Fruit fly (Drosophila melanogaster) whole organism, embryonic: ENCODE results near the gene CG32432.

Experiments
- Aef1 ChIP-seq: fragments of 200-800 bp; sonication (Bioruptor generic); IDR thresholded peaks from 3 replicates; pipeline ENCODE4 v1.3.6; 2022; ENCODE audit warnings: missing biosample characterization, missing genetic modification characterization
- Asciz ChIP-seq: fragments of 200-800 bp; sonication (Bioruptor generic); optimal IDR thresholded peaks from 2 replicates; lab custom pipeline; 2017; ENCODE audit warnings: missing biosample characterization, mild to moderate bottlenecking, missing genetic modification characterization, missing genetic modification reagents
- Atf6 ChIP-seq: fragments of 200-800 bp; sonication (Bioruptor generic); IDR thresholded peaks from 2 replicates; pipeline ENCODE4 v1.3.6; 2022; ENCODE audit warnings: missing biosample characterization, missing genetic modification characterization
- B-H2 ChIP-seq: fragments of 200-800 bp; sonication (Bioruptor generic); optimal IDR thresholded peaks from 2 replicates; lab custom pipeline; 2018; ENCODE audit warnings: missing biosample characterization, mild to moderate bottlenecking, missing genetic modification characterization
- CG10462 ChIP-seq: fragments of 200-800 bp; sonication (Bioruptor generic); optimal IDR thresholded peaks from 2 replicates; lab custom pipeline; 2016; ENCODE audit warnings: missing biosample characterization, missing genetic modification characterization
- CG11504 ChIP-seq: fragments of 200-800 bp; sonication (Bioruptor generic); optimal IDR thresholded peaks from 3 replicates; lab custom pipeline; 2019; ENCODE audit warnings: missing biosample characterization, mild to moderate bottlenecking, missing genetic modification characterization, moderate library complexity
- CG12071 ChIP-seq: fragments of 200-800 bp; sonication (Bioruptor generic); optimal IDR thresholded peaks from 3 replicates; lab custom pipeline; 2018; ENCODE audit warnings: missing biosample characterization, mild to moderate bottlenecking, missing genetic modification characterization
- CG12299 ChIP-seq: fragments of 200-800 bp; sonication (Bioruptor generic); optimal IDR thresholded peaks from 2 replicates; lab custom pipeline; 2018; ENCODE audit warnings: missing biosample characterization, mild to moderate bottlenecking, missing genetic modification characterization
- CG12659 ChIP-seq: fragments of 200-800 bp; sonication (Bioruptor generic); optimal IDR thresholded peaks from 3 replicates; lab custom pipeline; 2017; ENCODE audit warnings: mild to moderate bottlenecking, missing biosample characterization, missing genetic modification reagents, missing genetic modification characterization
- CG15011 ChIP-seq: fragments of 200-800 bp; sonication (Bioruptor generic); optimal IDR thresholded peaks from 3 replicates; lab custom pipeline; 2018; ENCODE audit warnings: missing biosample characterization, mild to moderate bottlenecking, missing genetic modification characterization
- CG15514 ChIP-seq: fragments of 200-800 bp; sonication (Bioruptor generic); optimal IDR thresholded peaks from 3 replicates; lab custom pipeline; 2017; ENCODE audit warnings: missing biosample characterization, missing genetic modification characterization, mild to moderate bottlenecking, moderate library complexity, missing genetic modification reagents
- CG17612 ChIP-seq: fragments of 200-800 bp; sonication (Bioruptor generic); IDR thresholded peaks from 2 replicates; pipeline ENCODE4 v1.3.6; 2022; ENCODE audit warnings: missing biosample characterization, missing genetic modification characterization
- CG18599 ChIP-seq: fragments of 200-800 bp; sonication (Bioruptor generic); optimal IDR thresholded peaks from 3 replicates; lab custom pipeline; 2017; ENCODE audit warnings: missing biosample characterization, missing genetic modification characterization, mild to moderate bottlenecking, moderate library complexity, missing genetic modification reagents
- CG2678 ChIP-seq: fragments of 200-800 bp; sonication (Bioruptor generic); optimal IDR thresholded peaks from 3 replicates; lab custom pipeline; 2019; ENCODE audit warnings: missing biosample characterization, mild to moderate bottlenecking, missing genetic modification characterization, moderate library complexity
- CG2712 ChIP-seq: fragments of 200-800 bp; optimal IDR thresholded peaks from 3 replicates; lab custom pipeline; 2019; ENCODE audit warnings: missing biosample characterization, mild to moderate bottlenecking, missing genetic modification characterization, moderate library complexity
- CG33557 ChIP-seq: fragments of 200-800 bp; sonication (Bioruptor generic); optimal IDR thresholded peaks from 2 replicates; lab custom pipeline; 2019; ENCODE audit warnings: missing biosample characterization, mild to moderate bottlenecking, missing genetic modification characterization, moderate library complexity
- CG4707 ChIP-seq: fragments of 200-800 bp; sonication (Bioruptor generic); optimal IDR thresholded peaks from 2 replicates; lab custom pipeline; 2018; ENCODE audit warnings: missing biosample characterization, mild to moderate bottlenecking, missing genetic modification characterization, moderate library complexity
- CG7357 ChIP-seq: fragments of 200-800 bp; sonication (Bioruptor generic); IDR thresholded peaks from 3 replicates; pipeline ENCODE4 v1.3.6; 2022; ENCODE audit warnings: missing biosample characterization, missing genetic modification characterization
- CG7745 ChIP-seq: fragments of 200-800 bp; sonication (Bioruptor generic); optimal IDR thresholded peaks from 2 replicates; lab custom pipeline; 2018; ENCODE audit warnings: missing biosample characterization, mild to moderate bottlenecking, missing genetic modification characterization, moderate library complexity
- CG9609 ChIP-seq: fragments of 200-800 bp; sonication (Bioruptor generic); optimal IDR thresholded peaks from 3 replicates; lab custom pipeline; 2016; ENCODE audit warnings: missing biosample characterization, missing genetic modification characterization
- CG9932 ChIP-seq: fragments of 200-800 bp; sonication (Bioruptor generic); IDR thresholded peaks from 2 replicates; pipeline ENCODE4 v1.3.6; 2022; ENCODE audit warnings: missing biosample characterization, missing genetic modification characterization
- Chrac-16 ChIP-seq: fragments of 200-800 bp; sonication (Bioruptor generic); optimal IDR thresholded peaks from 3 replicates; lab custom pipeline; 2016; ENCODE audit warnings: missing biosample characterization, missing genetic modification characterization
- CkIIα-i1 ChIP-seq: fragments of 200-800 bp; sonication (Bioruptor generic); IDR thresholded peaks from 2 replicates; pipeline ENCODE4 v1.3.6; 2022; ENCODE audit warnings: missing biosample characterization, missing genetic modification characterization
- CrebB ChIP-seq: fragments of 200-800 bp; sonication (Bioruptor generic); optimal IDR thresholded peaks from 3 replicates; lab custom pipeline; 2018; ENCODE audit warnings: missing biosample characterization, mild to moderate bottlenecking, missing genetic modification characterization
- Drgx ChIP-seq: fragments of 200-800 bp; sonication (Bioruptor generic); IDR thresholded peaks from 2 replicates; pipeline ENCODE4 v1.3.6; 2022; ENCODE audit warnings: missing biosample characterization, missing genetic modification characterization
- Kr ChIP-seq: fragments of 200-800 bp; sonication (Bioruptor generic); optimal IDR thresholded peaks from 2 replicates; lab custom pipeline; 2017; ENCODE audit warnings: missing biosample characterization, mild to moderate bottlenecking, missing genetic modification characterization
- NFAT ChIP-seq: fragments of 200-800 bp; sonication (Bioruptor generic); IDR thresholded peaks from 2 replicates; pipeline ENCODE4 v1.3.6; 2022; ENCODE audit warnings: missing biosample characterization, missing genetic modification characterization
- Opbp ChIP-seq: fragments of 200-800 bp; sonication (Bioruptor generic); IDR thresholded peaks from 3 replicates; pipeline ENCODE4 v1.3.6; 2022; ENCODE audit warnings: missing biosample characterization, missing genetic modification characterization; ENCODE audit not compliant: partially characterized antibody
- Optix ChIP-seq: fragments of 200-800 bp; sonication (Bioruptor generic); IDR thresholded peaks from 3 replicates; pipeline ENCODE4 v1.3.6; 2022; ENCODE audit warnings: missing biosample characterization, missing genetic modification characterization
- Sox102F ChIP-seq: fragments of 200-800 bp; sonication (Bioruptor generic); optimal IDR thresholded peaks from 2 replicates; lab custom pipeline; 2018; ENCODE audit warnings: missing biosample characterization, mild to moderate bottlenecking, missing genetic modification characterization, moderate library complexity
- Tbp ChIP-seq: fragments of >200 bp; optimal IDR thresholded peaks from 2 replicates; lab custom pipeline; 2018; ENCODE audit warnings: missing biosample characterization, missing genetic modification characterization
- cato ChIP-seq: fragments of 200-800 bp; sonication (Bioruptor generic); optimal IDR thresholded peaks from 2 replicates; lab custom pipeline; 2016; ENCODE audit warnings: missing biosample characterization, missing genetic modification characterization, borderline replicate concordance
- chinmo ChIP-seq: fragments of 200-800 bp; sonication (Bioruptor generic); IDR thresholded peaks from 4 replicates; pipeline ENCODE4 v1.3.6; 2022; ENCODE audit warnings: missing biosample characterization, missing genetic modification characterization; ENCODE audit not compliant: partially characterized antibody
- crc ChIP-seq: fragments of 200-800 bp; sonication (Bioruptor generic); optimal IDR thresholded peaks from 2 replicates; lab custom pipeline; 2016; ENCODE audit warnings: missing biosample characterization, missing genetic modification characterization
- cwo ChIP-seq: fragments of 200-800 bp; sonication (Bioruptor generic); optimal IDR thresholded peaks from 3 replicates; lab custom pipeline; 2017; ENCODE audit warnings: missing biosample characterization, missing genetic modification characterization, mild to moderate bottlenecking, moderate library complexity, missing genetic modification reagents
- dan ChIP-seq: fragments of 200-800 bp; sonication (Bioruptor generic); IDR thresholded peaks from 2 replicates; pipeline ENCODE4 v1.3.6; 2022; ENCODE audit warnings: missing biosample characterization, missing genetic modification characterization
- dmrt99B ChIP-seq: fragments of 200-800 bp; sonication (Bioruptor generic); optimal IDR thresholded peaks from 2 replicates; lab custom pipeline; 2018; ENCODE audit warnings: missing biosample characterization, mild to moderate bottlenecking, missing genetic modification characterization, moderate library complexity
- fu2 ChIP-seq: fragments of 200-800 bp; sonication (Bioruptor generic); optimal IDR thresholded peaks from 2 replicates; lab custom pipeline; 2016; ENCODE audit warnings: missing biosample characterization, missing genetic modification characterization
- gce ChIP-seq: fragments of 200-800 bp; sonication (Bioruptor generic); IDR thresholded peaks from 3 replicates; pipeline ENCODE4 v1.3.6; 2022; ENCODE audit warnings: missing biosample characterization, missing genetic modification characterization
- her ChIP-seq: fragments of 200-800 bp; sonication (Bioruptor generic); optimal IDR thresholded peaks from 2 replicates; lab custom pipeline; 2016; ENCODE audit warnings: missing biosample characterization, missing genetic modification characterization
- ind ChIP-seq: fragments of 200-800 bp; sonication (Bioruptor generic); optimal IDR thresholded peaks from 3 replicates; lab custom pipeline; 2016; ENCODE audit warnings: missing biosample characterization, missing genetic modification characterization
- jing ChIP-seq: fragments of 200-800 bp; sonication (Bioruptor generic); optimal IDR thresholded peaks from 2 replicates; lab custom pipeline; 2018; ENCODE audit warnings: missing biosample characterization, mild to moderate bottlenecking, missing genetic modification characterization
- knrl ChIP-seq: fragments of 200-800 bp; sonication (Bioruptor generic); IDR thresholded peaks from 3 replicates; pipeline ENCODE4 v1.3.6; 2022; ENCODE audit warnings: missing biosample characterization, missing genetic modification characterization; ENCODE audit not compliant: partially characterized antibody
- lola ChIP-seq, 3 experiments: fragments of >200 bp in 2 of 3; fragments of 200-800 bp in 1 of 3; sonication (Bioruptor generic) in 1 of 3; optimal IDR thresholded peaks; 2 replicates each; lab custom pipeline; 2017 to 2019; ENCODE audit warnings: missing biosample characterization in 3 of 3, missing genetic modification characterization in 3 of 3, mild to moderate bottlenecking in 1 of 3, moderate library complexity in 1 of 3
- mirr ChIP-seq: fragments of 200-800 bp; sonication (Bioruptor generic); optimal IDR thresholded peaks from 3 replicates; lab custom pipeline; 2018; ENCODE audit warnings: missing biosample characterization, mild to moderate bottlenecking, missing genetic modification characterization
- pb ChIP-seq: fragments of 200-800 bp; sonication (Bioruptor generic); optimal IDR thresholded peaks from 3 replicates; lab custom pipeline; 2016; ENCODE audit warnings: missing biosample characterization, missing genetic modification characterization
- tio ChIP-seq: fragments of 200-800 bp; sonication (Bioruptor generic); optimal IDR thresholded peaks from 2 replicates; lab custom pipeline; 2017; ENCODE audit warnings: missing biosample characterization, missing genetic modification characterization, inconsistent platforms
- toy ChIP-seq: fragments of 200-800 bp; sonication (Bioruptor generic); IDR thresholded peaks from 2 replicates; pipeline ENCODE4 v1.3.6; 2022; ENCODE audit warnings: missing biosample characterization, missing genetic modification characterization
- zen2 ChIP-seq: fragments of 200-800 bp; sonication (Bioruptor generic); IDR thresholded peaks from 3 replicates; pipeline ENCODE4 v1.3.6; 2022; ENCODE audit warnings: missing biosample characterization, missing genetic modification characterization; ENCODE audit not compliant: partially characterized antibody
- zfh2 ChIP-seq: fragments of 200-800 bp; sonication (Bioruptor generic); optimal IDR thresholded peaks from 2 replicates; lab custom pipeline; 2016; ENCODE audit warnings: missing biosample characterization, missing genetic modification characterization

The CG32432 gene

DNA sequence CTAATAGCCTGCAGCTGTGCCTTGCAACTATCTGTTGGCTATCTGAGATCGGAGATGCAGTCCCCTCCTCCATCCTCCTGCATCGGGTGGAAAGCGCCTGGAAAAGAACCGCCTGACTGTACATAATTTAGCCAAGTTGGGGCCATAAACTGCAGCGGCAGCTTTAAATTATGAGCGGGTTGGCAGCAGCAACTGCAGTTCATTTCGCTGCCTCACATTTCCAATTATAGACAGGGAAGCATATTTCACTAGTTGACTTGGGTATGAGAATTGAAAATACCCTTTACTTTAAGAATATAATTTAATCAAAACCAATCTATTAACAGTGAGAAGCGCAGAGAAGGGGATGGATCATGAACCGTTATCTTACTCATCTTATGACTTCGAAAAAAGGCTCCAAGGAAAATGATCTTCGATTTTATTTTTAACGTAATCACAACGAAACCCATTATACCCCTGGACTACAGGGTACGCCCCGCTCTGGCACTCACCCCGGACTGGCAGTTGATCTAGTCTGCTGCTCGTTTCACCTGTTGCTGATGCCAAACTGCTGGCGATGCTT lies 38.1 kb upstream of the CG32432 start (continued):
- peak; percentile 14 for TF ChIP-seq cato (GFP tag; lab: Kevin White, UChicago)
- TF ChIP-seq toy (GFP tag; lab: Robert Waterston, UW): no peak
- peak; percentile 10 for TF ChIP-seq CG10462 (GFP tag; lab: Kevin White, UChicago)
- TF ChIP-seq CkIIα-i1 (GFP tag; lab: Robert Waterston, UW): no peak
- TF ChIP-seq Atf6: no peak
- TF ChIP-seq CG7357 (GFP tag; lab: Robert Waterston, UW): no peak
- TF ChIP-seq chinmo (GFP tag; lab: Robert Waterston, UW): no peak
- TF ChIP-seq cwo (GFP tag; lab: Kevin White, UChicago): no peak
- TF ChIP-seq CG33557: peak; percentile 5
- no peak for TF ChIP-seq her (GFP tag; lab: Kevin White, UChicago)
- TF ChIP-seq jing (GFP tag; lab: Kevin White, UChicago): peak; percentile 34
- TF ChIP-seq CG18599: peak; percentile 27
- TF ChIP-seq pb (GFP tag; lab: Kevin White, UChicago): no peak
- TF ChIP-seq crc (GFP tag; lab: Kevin White, UChicago): no peak
- no peak for TF ChIP-seq NFAT (GFP tag; lab: Robert Waterston, UW)
- no peak for TF ChIP-seq CG12659 (GFP tag; lab: Kevin White, UChicago)
- no peak for TF ChIP-seq Kr
- no peak for TF ChIP-seq zfh2 (GFP tag; lab: Kevin White, UChicago)
- TF ChIP-seq fu2 (GFP tag; lab: Kevin White, UChicago): no peak
- TF ChIP-seq dmrt99B (tag; lab: Kevin White, UChicago): peak; percentile 53
- no peak for TF ChIP-seq CrebB
- TF ChIP-seq CG2712 (tag; lab: Kevin White, UChicago): peak; percentile 79
- no peak for TF ChIP-seq Opbp (GFP tag; lab: Robert Waterston, UW)
- peak; percentile 74 for TF ChIP-seq Drgx
- TF ChIP-seq Aef1 (GFP tag; lab: Robert Waterston, UW): 0 out of 3 replicates have a peak, but pooled peaks have one; percentile 26
- TF ChIP-seq Tbp: no peak
- no peak for TF ChIP-seq knrl
- no peak for TF ChIP-seq CG15011 (GFP tag; lab: Kevin White, UChicago)
- peak; percentile 41 for TF ChIP-seq Asciz (GFP tag; lab: Kevin White, UChicago)
- no peak for TF ChIP-seq gce
- no peak for TF ChIP-seq CG15514 (GFP tag; lab: Kevin White, UChicago)
- TF ChIP-seq tio (GFP tag; lab: Kevin White, UChicago): peak; percentile 14
- TF ChIP-seq CG7745 (tag; lab: Kevin White, UChicago): no peak
- TF ChIP-seq Optix (GFP tag; lab: Robert Waterston, UW): 0 out of 3 replicates have a peak, but pooled peaks have one; percentile 49
- no peak for TF ChIP-seq CG17612 (GFP tag; lab: Robert Waterston, UW)
- no peak for TF ChIP-seq mirr
- TF ChIP-seq ind (GFP tag; lab: Kevin White, UChicago): peak; percentile 10
- TF ChIP-seq CG12071 (GFP tag; lab: Kevin White, UChicago): no peak
- peak; percentile 57 for TF ChIP-seq CG11504 (tag; lab: Kevin White, UChicago)
- TF ChIP-seq CG4707 (GFP tag; lab: Kevin White, UChicago): no peak
- peak; percentile 41 for TF ChIP-seq CG9609
- no peak for TF ChIP-seq B-H2 (GFP tag; lab: Kevin White, UChicago)
- TF ChIP-seq dan (GFP tag; lab: Robert Waterston, UW): no peak
- TF ChIP-seq zen2: no peak
- TF ChIP-seq CG2678 (tag; lab: Kevin White, UChicago): peak; percentile 45
- no peak for TF ChIP-seq CG9932
- no peak for TF ChIP-seq CG12299
- peak in 1 of 3 experiments; percentile 75 for TF ChIP-seq lola (GFP tag; optimal IDR thresholded peaks at IDR 0.05; lab: Kevin White, UChicago)
- TF ChIP-seq Sox102F (GFP tag; lab: Kevin White, UChicago): peak; percentile 71
- peak; percentile 61 for TF ChIP-seq Chrac-16
